Worm (Caenorhabditis elegans): ENCODE results near the gene F26F12.5.

- TF ChIP-seq lin-13 (GFP tag; optimal IDR thresholded peaks at IDR 0.05) (no peak), ama-1 (optimal IDR thresholded peaks at IDR 0.05) (peak; percentile 75), ztf-11 (tag; optimal IDR thresholded peaks at IDR 0.05) (no peak), zag-1 (tag; optimal IDR thresholded peaks at IDR 0.05) (no peak), mdl-1 (tag; optimal IDR thresholded peaks at IDR 0.05) (no peak), dmd-6 (GFP tag; IDR thresholded peaks at IDR 0.05) (no peak; the same call in 1 of the 2 replicates), lsy-2 (tag; optimal IDR thresholded peaks at IDR 0.05) (no peak), unc-62 (GFP tag; optimal IDR thresholded peaks at IDR 0.05 in 1 of 2) (peak in 1 of 2 experiments; percentile 32), unc-62 (tag; optimal IDR thresholded peaks at IDR 0.05) (no peak), saeg-2 (GFP tag; IDR thresholded peaks at IDR 0.05) (no peak), Y75B8A.6 (GFP tag; IDR thresholded peaks at IDR 0.05) (no peak), egl-27 (tag; optimal IDR thresholded peaks at IDR 0.05) (no peak), nhr-111 (GFP tag; optimal IDR thresholded peaks at IDR 0.05) (no peak)
Measured at ce11 chrV:5836616-5836982, 28.4 kb downstream of the F26F12.5 start, which contains the start of gene col-140.
